Worm (Caenorhabditis elegans) whole organism, young adult: ENCODE measurements around the gene T02H6.11.

ENCODE experiments used
- F49E8.2 ChIP-seq: sonication (generic microtip); optimal IDR thresholded peaks from 3 replicates; lab custom pipeline; 2017; ENCODE audit warnings: missing genetic modification characterization, mild to moderate bottlenecking, missing compliant biosample characterization, antibody characterized with exemption, moderate library complexity; ENCODE audit not compliant: insufficient read depth
- T26A5.8 ChIP-seq: sonication (generic microtip); optimal IDR thresholded peaks from 2 replicates; lab custom pipeline; 2016; ENCODE audit warnings: missing genetic modification characterization, missing compliant biosample characterization
- ama-1 ChIP-seq, 3 experiments: fragments of 150-350 bp in 1 of 3; sonication (generic microtip) in 2 of 3; optimal IDR thresholded peaks; 2 replicates each; lab custom pipeline; 2014 to 2018; ENCODE audit warnings: missing biosample characterization in 2 of 3, missing genetic modification characterization in 2 of 3, missing genetic modification reagents in 2 of 3
- fkh-3 ChIP-seq: sonication (generic microtip); optimal IDR thresholded peaks from 2 replicates; lab custom pipeline; 2016; ENCODE audit warnings: mild to moderate bottlenecking, missing genetic modification characterization, missing compliant biosample characterization
- hmg-20 ChIP-seq: fragments of 200-800 bp; sonication (Bioruptor generic); IDR thresholded peaks from 2 replicates; pipeline ENCODE4 v1.3.6; 2022; ENCODE audit warnings: missing genetic modification reagents, missing genetic modification characterization, missing compliant biosample characterization
- madf-8 ChIP-seq: fragments of 200-800 bp; sonication (Bioruptor generic); conservative IDR thresholded peaks from 2 replicates; pipeline ENCODE4 v1.3.6; 2022; ENCODE audit warnings: missing genetic modification reagents, missing genetic modification characterization, missing compliant biosample characterization
- pha-4 ChIP-seq: fragments of 150-350 bp; sonication (generic microtip); optimal IDR thresholded peaks from 2 replicates; lab custom pipeline; 2014; ENCODE audit warnings: missing biosample characterization, missing genetic modification reagents, missing genetic modification characterization
- unc-62 ChIP-seq: fragments of 150-350 bp; optimal IDR thresholded peaks from 2 replicates; lab custom pipeline; 2014; ENCODE audit warnings: missing biosample characterization, missing genetic modification reagents, missing genetic modification characterization

DNA sequence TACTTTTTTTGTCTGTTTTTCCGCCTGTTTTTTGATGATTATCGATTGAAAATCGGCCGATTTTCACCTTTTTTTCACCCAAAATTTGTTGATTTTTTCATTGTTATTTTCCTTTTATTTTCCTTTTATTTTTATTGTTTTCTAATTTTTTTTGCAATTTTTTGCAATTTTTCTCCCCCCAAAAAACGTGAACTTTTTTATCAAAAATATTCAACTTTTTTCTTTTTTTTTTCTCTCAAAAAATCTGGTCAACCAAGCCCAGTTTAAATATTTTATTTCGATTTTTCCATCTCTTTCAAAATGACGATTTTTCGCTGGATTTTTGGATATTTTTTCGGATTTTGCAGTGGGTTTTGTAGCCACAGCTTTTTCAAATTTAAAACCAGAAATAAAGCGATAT is 22.6 kb upstream of the T02H6.11 start, which contains the start of gene rfip-2:
- TF ChIP-seq fkh-3 (tag; lab: Kevin White, UChicago) (no peak), ama-1 (optimal IDR thresholded peaks at IDR 0.05; lab: Kevin White, UChicago) (no peak), ama-1 (GFP tag; optimal IDR thresholded peaks at IDR 0.05; lab: Kevin White, UChicago) (no peak), unc-62 (GFP tag; lab: Kevin White, UChicago) (no peak), T26A5.8 (tag; lab: Kevin White, UChicago) (no peak), F49E8.2 (no peak), madf-8 (GFP tag; lab: Robert Waterston, UW) (no peak), hmg-20 (GFP tag; lab: Robert Waterston, UW) (no peak), pha-4 (no peak)
